Worm (Caenorhabditis elegans): ENCODE results near the gene Y6G8.2.

DNA sequence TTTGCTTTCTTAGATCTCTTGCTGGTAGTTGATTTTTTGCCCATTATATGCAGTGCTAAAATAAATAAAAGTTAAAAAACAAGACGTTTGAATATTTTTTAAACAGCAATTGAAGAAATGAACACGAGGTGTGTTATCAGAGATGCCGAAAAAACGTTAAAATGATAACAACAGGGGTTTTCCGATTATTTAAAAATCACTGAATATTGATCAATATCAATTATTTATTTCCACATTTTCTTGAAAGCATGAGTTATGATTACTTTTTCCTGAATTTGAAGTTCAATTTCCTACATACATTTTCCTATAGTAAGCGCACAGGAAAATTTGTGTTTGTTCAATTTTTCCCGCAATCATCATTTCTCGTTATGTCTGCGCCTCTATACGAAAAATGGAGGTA, 51.8 kb downstream of the Y6G8.2 start:
- no peak for TF ChIP-seq pha-4 (tag; optimal IDR thresholded peaks at IDR 0.05)
- no peak for TF ChIP-seq unc-62 (GFP tag; optimal IDR thresholded peaks at IDR 0.05)
- no peak for TF ChIP-seq skn-1 (tag; optimal IDR thresholded peaks at IDR 0.05)
- no peak for TF ChIP-seq sea-2 (GFP tag; optimal IDR thresholded peaks at IDR 0.05)
- TF ChIP-seq ceh-82 (tag; optimal IDR thresholded peaks at IDR 0.05): no peak
- no peak for TF ChIP-seq nfya-1 (tag; optimal IDR thresholded peaks at IDR 0.05; ENCODE audit: insufficient read depth)
- peak; percentile 76 for TF ChIP-seq elt-2 (tag; optimal IDR thresholded peaks at IDR 0.05)
- TF ChIP-seq nhr-237 (tag; optimal IDR thresholded peaks at IDR 0.05): no peak
- no peak for TF ChIP-seq ceh-9 (tag; optimal IDR thresholded peaks at IDR 0.05)
- TF ChIP-seq tbx-2 (tag; optimal IDR thresholded peaks at IDR 0.05): no peak
- no peak for TF ChIP-seq lin-39 (tag; optimal IDR thresholded peaks at IDR 0.05)
- no peak for TF ChIP-seq elt-3 (tag; optimal IDR thresholded peaks at IDR 0.05)
- no peak for TF ChIP-seq nhr-77 (tag; optimal IDR thresholded peaks at IDR 0.05)
